Worm (Caenorhabditis elegans): ENCODE data around the gene spc-1.

DNA sequence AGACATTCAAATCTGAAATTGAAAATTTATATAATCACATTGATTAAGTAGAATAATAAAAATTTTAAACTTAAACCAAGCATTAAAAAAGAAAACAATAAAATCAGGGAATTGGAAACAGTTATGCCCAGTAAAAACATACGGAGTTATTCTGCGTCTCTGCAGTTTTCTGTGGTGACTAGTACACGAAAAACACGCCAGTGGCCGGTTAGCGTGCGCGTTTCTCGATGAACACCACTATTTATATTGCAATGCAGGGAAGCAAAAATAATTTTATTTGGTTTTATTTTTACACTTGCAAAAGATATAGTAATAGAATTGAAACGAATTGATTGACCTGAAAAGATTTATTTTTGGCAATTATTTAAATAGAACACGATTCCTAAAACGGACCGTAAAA lies 27.0 kb downstream of the spc-1 start, which contains the start of gene sec-3:
- TF ChIP-seq flt-1 (GFP tag; IDR thresholded peaks at IDR 0.05), result peak; percentile 85
- TF ChIP-seq T22C8.4 (GFP tag; IDR thresholded peaks at IDR 0.05), result no peak
- peak; percentile 62; the same call in 1 of the 2 replicates for TF ChIP-seq klf-2 (GFP tag; conservative IDR thresholded peaks at IDR 0.05)
- peak; percentile 58; the same call in 1 of the 2 replicates for TF ChIP-seq ztf-29 (GFP tag; IDR thresholded peaks at IDR 0.05)
- TF ChIP-seq cog-1 (tag; optimal IDR thresholded peaks at IDR 0.05), result peak; percentile 88
- TF ChIP-seq ref-1 (GFP tag; conservative IDR thresholded peaks at IDR 0.05), result no peak
- TF ChIP-seq tab-1 (GFP tag; IDR thresholded peaks at IDR 0.05), result peak; percentile 65; the same call in 1 of the 2 replicates
- peak; percentile 78; the same call in 1 of the 2 replicates for TF ChIP-seq ztf-23 (GFP tag; IDR thresholded peaks at IDR 0.05)
- TF ChIP-seq med-1 (GFP tag; optimal IDR thresholded peaks at IDR 0.05; ENCODE audit: insufficient read depth), result peak; percentile 61
